In genomic region chrII:2289441-2289840, ce11 we compare ENCODE assay signal across 7 worm cellular contexts.
TF ChIP-seq lines count a peak whose summit lies in the region.

No protein-coding gene starts in this region.

TF ChIP-seq in whole organism, L1 larva, 84 proteins besides CTCF, POLR2A, EP300 and RAD21 (continues in another document):
- TF ChIP-seq nhr-90 (tag; optimal IDR thresholded peaks at IDR 0.05; lab: Kevin White, UChicago; ENCODE audit: poor library complexity): no peak
- TF ChIP-seq xbp-1 (tag; optimal IDR thresholded peaks at IDR 0.05; lab: Kevin White, UChicago): no peak
- TF ChIP-seq nhr-85 (tag; lab: Kevin White, UChicago): no peak
- no peak for TF ChIP-seq unc-86 (tag; optimal IDR thresholded peaks at IDR 0.05; lab: Kevin White, UChicago)
- no peak for TF ChIP-seq nhr-76 (tag; optimal IDR thresholded peaks at IDR 0.05; lab: Kevin White, UChicago)
- no peak for TF ChIP-seq unc-130 (tag; optimal IDR thresholded peaks at IDR 0.05; lab: Kevin White, UChicago)
- no peak for TF ChIP-seq vab-15 (tag; optimal IDR thresholded peaks at IDR 0.05; lab: Kevin White, UChicago)
- TF ChIP-seq lin-39 (tag; optimal IDR thresholded peaks at IDR 0.05; lab: Kevin White, UChicago): no peak
- no peak for TF ChIP-seq snpc-4 (tag; optimal IDR thresholded peaks at IDR 0.05; lab: Kevin White, UChicago)
- TF ChIP-seq fkh-8 (tag; optimal IDR thresholded peaks at IDR 0.05; lab: Kevin White, UChicago): no peak
- TF ChIP-seq tbx-2 (tag; optimal IDR thresholded peaks at IDR 0.05; lab: Kevin White, UChicago): no peak
- TF ChIP-seq nhr-28 (tag; optimal IDR thresholded peaks at IDR 0.05; lab: Kevin White, UChicago): no peak
- peak; percentile 92 for TF ChIP-seq zip-4 (GFP tag; optimal IDR thresholded peaks at IDR 0.05; lab: Kevin White, UChicago)
- no peak for TF ChIP-seq lir-3 (tag; optimal IDR thresholded peaks at IDR 0.05; lab: Kevin White, UChicago; ENCODE audit: poor library complexity)

TF ChIP-seq in whole organism, L2 larva, 48 proteins besides CTCF, POLR2A, EP300 and RAD21:
- peak; percentile 66 for TF ChIP-seq sma-9 (GFP tag; optimal IDR thresholded peaks at IDR 0.05; lab: Kevin White, UChicago)
- TF ChIP-seq sma-9 (tag; optimal IDR thresholded peaks at IDR 0.05; lab: Kevin White, UChicago): no peak
- TF ChIP-seq nhr-129 (tag; optimal IDR thresholded peaks at IDR 0.05; lab: Kevin White, UChicago): peak; percentile 18
- TF ChIP-seq lsy-2 (tag; optimal IDR thresholded peaks at IDR 0.05; lab: Kevin White, UChicago): peak in 1 of 2 experiments; percentile 20
- no peak for TF ChIP-seq crh-2 (tag; optimal IDR thresholded peaks at IDR 0.05; lab: Kevin White, UChicago)
- TF ChIP-seq mab-5 (tag; optimal IDR thresholded peaks at IDR 0.05; lab: Kevin White, UChicago): peak; percentile 2
- TF ChIP-seq unc-55 (GFP tag; optimal IDR thresholded peaks at IDR 0.05; lab: Kevin White, UChicago): peak; percentile 72

TF ChIP-seq in whole organism, L3 larva, 47 proteins besides CTCF, POLR2A, EP300 and RAD21:
- no peak for TF ChIP-seq jun-1 (tag; optimal IDR thresholded peaks at IDR 0.05; lab: Kevin White, UChicago)
- no peak for TF ChIP-seq nhr-11 (tag; optimal IDR thresholded peaks at IDR 0.05; lab: Kevin White, UChicago)
- no peak for TF ChIP-seq nhr-77 (tag; optimal IDR thresholded peaks at IDR 0.05; lab: Kevin White, UChicago)
- TF ChIP-seq lin-39 (tag; optimal IDR thresholded peaks at IDR 0.05; lab: Kevin White, UChicago): peak; percentile 54
- TF ChIP-seq nhr-23 (tag; optimal IDR thresholded peaks at IDR 0.05; lab: Kevin White, UChicago): no peak
- TF ChIP-seq ceh-82 (tag; optimal IDR thresholded peaks at IDR 0.05; lab: Kevin White, UChicago): peak; percentile 24
- TF ChIP-seq unc-39 (tag; optimal IDR thresholded peaks at IDR 0.05; lab: Kevin White, UChicago): no peak
- TF ChIP-seq unc-62 (GFP tag; optimal IDR thresholded peaks at IDR 0.05; lab: Kevin White, UChicago): peak; percentile 11

TF ChIP-seq in whole organism, L4 larva, 104 proteins besides CTCF, POLR2A, EP300 and RAD21 (continues in another document):
- TF ChIP-seq rbr-2 (tag; optimal IDR thresholded peaks at IDR 0.05; lab: Kevin White, UChicago): no peak
- no peak for TF ChIP-seq T26A8.4 (GFP tag; IDR thresholded peaks at IDR 0.05; lab: Robert Waterston, UW)
- TF ChIP-seq hif-1 (tag; optimal IDR thresholded peaks at IDR 0.05; lab: Kevin White, UChicago): peak in 1 of 2 experiments; percentile 16
- TF ChIP-seq nhr-237 (tag; optimal IDR thresholded peaks at IDR 0.05; lab: Kevin White, UChicago): no peak
- TF ChIP-seq unc-62 (GFP tag; optimal IDR thresholded peaks at IDR 0.05 in 1 of 2; lab: Kevin White, UChicago): peak in 1 of 2 experiments; percentile 95
- no peak for TF ChIP-seq unc-62 (tag; optimal IDR thresholded peaks at IDR 0.05; lab: Kevin White, UChicago)
- no peak for TF ChIP-seq lin-29 (GFP tag; IDR thresholded peaks at IDR 0.05; lab: Robert Waterston, UW)
- peak; percentile 72; the same call in 1 of the 2 replicates for TF ChIP-seq ceh-20 (GFP tag; IDR thresholded peaks at IDR 0.05; lab: Robert Waterston, UW)
- peak; percentile 55; the same call in 1 of the 2 replicates for TF ChIP-seq vab-7 (GFP tag; IDR thresholded peaks at IDR 0.05; lab: Robert Waterston, UW)
- TF ChIP-seq madf-9 (GFP tag; conservative IDR thresholded peaks at IDR 0.05; lab: Robert Waterston, UW): no peak
- no peak for TF ChIP-seq dmd-6 (GFP tag; IDR thresholded peaks at IDR 0.05; lab: Robert Waterston, UW)
- no peak for TF ChIP-seq F37D6.2 (tag; optimal IDR thresholded peaks at IDR 0.05; lab: Kevin White, UChicago)
- no peak for TF ChIP-seq nhr-76 (tag; optimal IDR thresholded peaks at IDR 0.05; lab: Kevin White, UChicago)
- no peak for TF ChIP-seq sdz-12 (GFP tag; optimal IDR thresholded peaks at IDR 0.05; lab: Kevin White, UChicago)
- no peak for TF ChIP-seq nhr-42 (GFP tag; IDR thresholded peaks at IDR 0.05; lab: Robert Waterston, UW)
- peak; percentile 22 for TF ChIP-seq nhr-11 (tag; optimal IDR thresholded peaks at IDR 0.05; lab: Kevin White, UChicago)
- TF ChIP-seq lin-39 (tag; optimal IDR thresholded peaks at IDR 0.05; lab: Kevin White, UChicago): no peak

TF ChIP-seq in whole organism, late embryonic, 69 proteins besides CTCF, POLR2A, EP300 and RAD21:
- peak; percentile 87 for TF ChIP-seq unc-55 (GFP tag; optimal IDR thresholded peaks at IDR 0.05; lab: Kevin White, UChicago)
- no peak for TF ChIP-seq fkh-10 (GFP tag; optimal IDR thresholded peaks at IDR 0.05; lab: Kevin White, UChicago)
- TF ChIP-seq ceh-18 (tag; optimal IDR thresholded peaks at IDR 0.05; lab: Kevin White, UChicago): no peak
- no peak for TF ChIP-seq unc-3 (GFP tag; conservative IDR thresholded peaks at IDR 0.05; lab: Robert Waterston, UW)
- TF ChIP-seq unc-3 (tag; optimal IDR thresholded peaks at IDR 0.05; lab: Kevin White, UChicago): peak; percentile 50
- no peak for TF ChIP-seq pqm-1 (tag; optimal IDR thresholded peaks at IDR 0.05; lab: Kevin White, UChicago)
- TF ChIP-seq pag-3 (tag; optimal IDR thresholded peaks at IDR 0.05; lab: Kevin White, UChicago; ENCODE audit: borderline replicate concordance): no peak
TF ChIP-seq in whole organism, late embryonic: peak in this region for 2.

TF ChIP-seq in whole organism, mixed stage, embryonic, 35 proteins besides CTCF, POLR2A, EP300 and RAD21:
- peak; percentile 19 for TF ChIP-seq lin-32 (GFP tag; optimal IDR thresholded peaks at IDR 0.05; lab: Kevin White, UChicago)
- TF ChIP-seq bed-3 (GFP tag; optimal IDR thresholded peaks at IDR 0.05; lab: Kevin White, UChicago): no peak

TF ChIP-seq in whole organism, young adult, 124 proteins besides CTCF, POLR2A, EP300 and RAD21:
- no peak for TF ChIP-seq lsy-27 (tag; optimal IDR thresholded peaks at IDR 0.05; lab: Kevin White, UChicago; ENCODE audit: borderline replicate concordance, insufficient read depth)
- TF ChIP-seq ztf-22 (GFP tag; optimal IDR thresholded peaks at IDR 0.05; lab: Kevin White, UChicago): no peak
- no peak for TF ChIP-seq lir-1 (GFP tag; conservative IDR thresholded peaks at IDR 0.05; lab: Robert Waterston, UW)
- TF ChIP-seq T26A5.8 (tag; optimal IDR thresholded peaks at IDR 0.05; lab: Kevin White, UChicago): no peak
- peak; percentile 94 for TF ChIP-seq cebp-1 (GFP tag; IDR thresholded peaks at IDR 0.05; lab: Robert Waterston, UW)
- peak; percentile 99 for TF ChIP-seq cebp-1 (tag; optimal IDR thresholded peaks at IDR 0.05; lab: Kevin White, UChicago)
- TF ChIP-seq K12H6.12 (tag; optimal IDR thresholded peaks at IDR 0.05; lab: Kevin White, UChicago): peak; percentile 18
- TF ChIP-seq ztf-25 (GFP tag; IDR thresholded peaks at IDR 0.05; lab: Robert Waterston, UW): no peak
- TF ChIP-seq F52B5.7 (tag; optimal IDR thresholded peaks at IDR 0.05; lab: Kevin White, UChicago): no peak
- no peak for TF ChIP-seq B0261.1 (tag; optimal IDR thresholded peaks at IDR 0.05; lab: Kevin White, UChicago)
- no peak for TF ChIP-seq bed-1 (GFP tag; IDR thresholded peaks at IDR 0.05; lab: Robert Waterston, UW)
- no peak for TF ChIP-seq ztf-28 (GFP tag; IDR thresholded peaks at IDR 0.05; lab: Robert Waterston, UW)
- TF ChIP-seq Y79H2A.3 (GFP tag; conservative IDR thresholded peaks at IDR 0.05; lab: Robert Waterston, UW): no peak
- TF ChIP-seq egl-44 (GFP tag; IDR thresholded peaks at IDR 0.05; lab: Robert Waterston, UW): no peak
